Fruit fly (Drosophila melanogaster) whole organism, embryonic: ENCODE data around the gene Mgstl.

Experiments used
- CG10431 ChIP-seq: fragments of 200-800 bp; sonication (Bioruptor generic); optimal IDR thresholded peaks from 3 replicates; lab custom pipeline; 2018; ENCODE audit warnings: missing biosample characterization, mild to moderate bottlenecking, missing genetic modification characterization
- CG10543 ChIP-seq: fragments of 200-800 bp; sonication (Bioruptor generic); optimal IDR thresholded peaks from 3 replicates; lab custom pipeline; 2017; ENCODE audit warnings: missing biosample characterization, mild to moderate bottlenecking, missing genetic modification characterization, moderate library complexity
- CG12391 ChIP-seq: fragments of 200-800 bp; sonication (Bioruptor generic); optimal IDR thresholded peaks from 3 replicates; lab custom pipeline; 2018; ENCODE audit warnings: missing biosample characterization, mild to moderate bottlenecking, missing genetic modification characterization, moderate library complexity
- Dfd ChIP-seq, 2 experiments: fragments of >200 bp; optimal IDR thresholded peaks; 2 replicates each; lab custom pipeline; 2017; ENCODE audit warnings: missing biosample characterization in 2 of 2, missing genetic modification characterization in 2 of 2
- Dll ChIP-seq: fragments of 200-800 bp; sonication (Bioruptor generic); IDR thresholded peaks from 4 replicates; pipeline ENCODE4 v1.3.6; 2022; ENCODE audit warnings: missing biosample characterization, missing genetic modification characterization; ENCODE audit not compliant: partially characterized antibody
- dmrt11E ChIP-seq: fragments of 200-800 bp; sonication (Bioruptor generic); optimal IDR thresholded peaks from 3 replicates; lab custom pipeline; 2018; ENCODE audit warnings: missing biosample characterization, mild to moderate bottlenecking, missing genetic modification characterization, moderate library complexity
- pan ChIP-seq, 4 experiments: fragments of >200 bp in 3 of 4; fragments of 200-800 bp in 1 of 4; sonication (Bioruptor generic) in 1 of 4; optimal IDR thresholded peaks in 3 of 4; IDR thresholded peaks in 1 of 4; 2 replicates each; pipeline versions ENCODE4 v1.3.6 to Lab custom; 2017 to 2022; ENCODE audit warnings: missing biosample characterization in 2 of 4, missing genetic modification characterization in 2 of 4, mixed read lengths in 1 of 4
- run ChIP-seq: fragments of 200-800 bp; sonication (Bioruptor generic); optimal IDR thresholded peaks from 3 replicates; lab custom pipeline; 2018; ENCODE audit warnings: missing biosample characterization, mild to moderate bottlenecking, missing genetic modification characterization
- twi ChIP-seq: fragments of 200-800 bp; optimal IDR thresholded peaks from 2 replicates; lab custom pipeline; 2019; ENCODE audit warnings: missing biosample characterization, mild to moderate bottlenecking, missing genetic modification characterization, moderate library complexity

dm6 chrX:21035938-21036324 is 6.0 kb upstream of the Mgstl start:
- TF ChIP-seq run (tag; lab: Kevin White, UChicago) (no peak), CG12391 (tag; lab: Kevin White, UChicago) (peak; percentile 14), CG10431 (GFP tag; lab: Kevin White, UChicago) (no peak), Dfd (GFP tag; optimal IDR thresholded peaks at IDR 0.05; lab: Kevin White, UChicago) (no peak), pan (optimal IDR thresholded peaks at IDR 0.05; lab: Kevin White, UChicago) (no peak), pan (GFP tag; optimal IDR thresholded peaks at IDR 0.05 in 1 of 2, IDR thresholded peaks at IDR 0.05 in 1 of 2) (no peak), twi (tag; lab: Kevin White, UChicago) (no peak), CG10543 (GFP tag; lab: Kevin White, UChicago) (no peak), Dll (GFP tag; lab: Robert Waterston, UW) (no peak), dmrt11E (tag; lab: Kevin White, UChicago) (no peak)
